Fruit fly (Drosophila melanogaster) whole organism, pupa: ENCODE data around the gene Cox11.
A peak's percentile ranks its signal among the peaks of the same experiment; 100 is the strongest.

ENCODE experiments used
- CG10348 ChIP-seq: fragments of 200-800 bp; sonication (Bioruptor generic); IDR thresholded peaks from 2 replicates; pipeline ENCODE4 v1.3.6; 2022; ENCODE audit warnings: missing biosample characterization, missing genetic modification characterization
- CG12605 ChIP-seq: fragments of 200-800 bp; sonication (Bioruptor generic); IDR thresholded peaks from 2 replicates; pipeline ENCODE4 v1.3.6; 2022; ENCODE audit warnings: missing biosample characterization, missing genetic modification characterization
- CG13204 ChIP-seq: fragments of 200-800 bp; sonication (Bioruptor generic); optimal IDR thresholded peaks from 2 replicates; lab custom pipeline; 2018; ENCODE audit warnings: missing biosample characterization, mild to moderate bottlenecking, missing genetic modification characterization, moderate library complexity
- CG14655 ChIP-seq: fragments of 200-800 bp; sonication (Bioruptor generic); optimal IDR thresholded peaks from 3 replicates; lab custom pipeline; 2017; ENCODE audit warnings: mild to moderate bottlenecking, missing biosample characterization, missing genetic modification reagents, missing genetic modification characterization
- CG15710 ChIP-seq: fragments of 200-800 bp; sonication (Bioruptor generic); optimal IDR thresholded peaks from 2 replicates; lab custom pipeline; 2018; ENCODE audit warnings: missing biosample characterization, mild to moderate bottlenecking, missing genetic modification characterization, moderate library complexity
- CG17806 ChIP-seq: fragments of 200-800 bp; sonication (Bioruptor generic); optimal IDR thresholded peaks from 2 replicates; lab custom pipeline; 2018; ENCODE audit warnings: missing biosample characterization, mild to moderate bottlenecking, missing genetic modification characterization, moderate library complexity
- CG32121 ChIP-seq: fragments of 200-800 bp; sonication (Bioruptor generic); IDR thresholded peaks from 2 replicates; pipeline ENCODE4 v1.3.6; 2022; ENCODE audit warnings: missing biosample characterization, missing genetic modification characterization
- CG34367 ChIP-seq: fragments of 200-800 bp; sonication (Bioruptor generic); optimal IDR thresholded peaks from 2 replicates; lab custom pipeline; 2018; ENCODE audit warnings: missing biosample characterization, mild to moderate bottlenecking, missing genetic modification characterization
- CG4496 ChIP-seq: fragments of 200-800 bp; sonication (Bioruptor generic); IDR thresholded peaks from 3 replicates; pipeline ENCODE4 v1.3.6; 2022; ENCODE audit warnings: missing biosample characterization, missing genetic modification characterization
- CG8159 ChIP-seq: fragments of 200-800 bp; sonication (Bioruptor generic); optimal IDR thresholded peaks from 3 replicates; lab custom pipeline; 2018; ENCODE audit warnings: missing biosample characterization, mild to moderate bottlenecking, missing genetic modification characterization, moderate library complexity
- CG8301 ChIP-seq: fragments of 200-800 bp; sonication (Bioruptor generic); optimal IDR thresholded peaks from 2 replicates; lab custom pipeline; 2018; ENCODE audit warnings: missing biosample characterization, mild to moderate bottlenecking, missing genetic modification characterization
- CG9948 ChIP-seq: fragments of 200-800 bp; sonication (Bioruptor generic); optimal IDR thresholded peaks from 2 replicates; lab custom pipeline; 2018; ENCODE audit warnings: missing biosample characterization, mild to moderate bottlenecking, missing genetic modification characterization, moderate library complexity
- D1 ChIP-seq: fragments of 200-800 bp; sonication (Bioruptor generic); optimal IDR thresholded peaks from 2 replicates; lab custom pipeline; 2018; ENCODE audit warnings: missing biosample characterization, mild to moderate bottlenecking, missing genetic modification characterization, moderate library complexity
- EcR ChIP-seq: fragments of 200-800 bp; sonication (Bioruptor generic); optimal IDR thresholded peaks from 3 replicates; lab custom pipeline; 2019; ENCODE audit warnings: missing biosample characterization, missing genetic modification characterization, mild to moderate bottlenecking, moderate library complexity, missing genetic modification reagents
- Ets98B ChIP-seq: fragments of 200-800 bp; sonication (Bioruptor generic); IDR thresholded peaks from 2 replicates; pipeline ENCODE4 v1.3.6; 2022; ENCODE audit warnings: missing biosample characterization, missing genetic modification characterization
- Pif1A ChIP-seq: fragments of 200-800 bp; sonication (Bioruptor generic); optimal IDR thresholded peaks from 3 replicates; lab custom pipeline; 2016; ENCODE audit warnings: missing biosample characterization, missing genetic modification characterization
- Pif1B ChIP-seq: fragments of 200-800 bp; sonication (Bioruptor generic); optimal IDR thresholded peaks from 3 replicates; lab custom pipeline; 2016; ENCODE audit warnings: missing biosample characterization, missing genetic modification characterization
- Snoo ChIP-seq: fragments of 200-800 bp; sonication (Bioruptor generic); optimal IDR thresholded peaks from 3 replicates; lab custom pipeline; 2017; ENCODE audit warnings: missing biosample characterization, mild to moderate bottlenecking, missing genetic modification characterization, inconsistent platforms
- fd96Ca ChIP-seq: fragments of 200-800 bp; sonication (Bioruptor generic); IDR thresholded peaks from 3 replicates; pipeline ENCODE4 v1.3.6; 2022; ENCODE audit warnings: missing biosample characterization, missing genetic modification characterization
- gl ChIP-seq: fragments of 200-800 bp; sonication (Bioruptor generic); optimal IDR thresholded peaks from 2 replicates; lab custom pipeline; 2018; ENCODE audit warnings: missing biosample characterization, mild to moderate bottlenecking, missing genetic modification characterization
- rn ChIP-seq: fragments of 200-800 bp; sonication (Bioruptor generic); IDR thresholded peaks from 2 replicates; pipeline ENCODE4 v1.3.6; 2022; ENCODE audit warnings: missing biosample characterization, missing genetic modification characterization

Cox11 gene

dm6 chr2L:5483093-5483492, 43.7 kb upstream of the Cox11 start:
- peak; percentile 56 for TF ChIP-seq CG9948 (tag; lab: Kevin White, UChicago)
- no peak for TF ChIP-seq CG10348 (GFP tag; lab: Robert Waterston, UW)
- TF ChIP-seq CG32121 (GFP tag; lab: Robert Waterston, UW): peak; percentile 37
- no peak for TF ChIP-seq rn
- TF ChIP-seq CG17806 (tag; lab: Kevin White, UChicago): peak; percentile 70
- no peak for TF ChIP-seq gl (tag; lab: Kevin White, UChicago)
- peak; percentile 18 for TF ChIP-seq Pif1B (GFP tag; lab: Kevin White, UChicago)
- TF ChIP-seq fd96Ca (GFP tag; lab: Robert Waterston, UW): 0 out of 3 replicates have a peak, but pooled peaks have one; percentile 52
- peak; percentile 63; the same call in 2 of the 3 replicates for TF ChIP-seq CG4496 (GFP tag; lab: Robert Waterston, UW)
- peak; percentile 52 for TF ChIP-seq CG14655 (GFP tag; lab: Kevin White, UChicago)
- TF ChIP-seq CG12605 (GFP tag; lab: Robert Waterston, UW): peak; percentile 61
- TF ChIP-seq CG8301 (tag; lab: Kevin White, UChicago): peak; percentile 40
- TF ChIP-seq CG34367 (tag; lab: Kevin White, UChicago): peak; percentile 45
- TF ChIP-seq CG8159 (tag; lab: Kevin White, UChicago): peak; percentile 75
- peak; percentile 66 for TF ChIP-seq CG15710 (tag; lab: Kevin White, UChicago)
- TF ChIP-seq CG13204 (GFP tag; lab: Kevin White, UChicago): peak; percentile 4
- no peak for TF ChIP-seq EcR (GFP tag; lab: Kevin White, UChicago)
- peak; percentile 71 for TF ChIP-seq Pif1A
- peak; percentile 27 for TF ChIP-seq D1 (tag; lab: Kevin White, UChicago)
- TF ChIP-seq Ets98B: peak; percentile 55
- TF ChIP-seq Snoo (tag; lab: Kevin White, UChicago): peak; percentile 53

- TF ChIP-seq gl (tag; lab: Kevin White, UChicago) (no peak), CG12605 (GFP tag; lab: Robert Waterston, UW) (no peak), Pif1A (no peak), CG9948 (tag; lab: Kevin White, UChicago) (no peak), D1 (tag; lab: Kevin White, UChicago) (no peak), rn (no peak), CG15710 (tag; lab: Kevin White, UChicago) (no peak), Pif1B (GFP tag; lab: Kevin White, UChicago) (no peak), fd96Ca (GFP tag; lab: Robert Waterston, UW) (no peak), CG34367 (tag; lab: Kevin White, UChicago) (no peak), CG13204 (GFP tag; lab: Kevin White, UChicago) (no peak), CG8301 (tag; lab: Kevin White, UChicago) (no peak), Snoo (tag; lab: Kevin White, UChicago) (no peak), CG4496 (GFP tag; lab: Robert Waterston, UW) (no peak)
- TF ChIP-seq, all 21 proteins: peak for 0
Observed at dm6 chr2L:5489084-5489617, 37.6 kb upstream of the Cox11 start.

dm6 chr2L:5489757-5490359, 36.9 kb upstream of the Cox11 start:
- TF ChIP-seq CG13204 (GFP tag; lab: Kevin White, UChicago): peak; percentile 49
- TF ChIP-seq CG8301 (tag; lab: Kevin White, UChicago): no peak
- TF ChIP-seq CG9948 (tag; lab: Kevin White, UChicago): no peak
- peak; percentile 18 for TF ChIP-seq Pif1A
- no peak for TF ChIP-seq rn
- TF ChIP-seq D1 (tag; lab: Kevin White, UChicago): no peak
- no peak for TF ChIP-seq gl (tag; lab: Kevin White, UChicago)
- peak; percentile 11 for TF ChIP-seq CG8159 (tag; lab: Kevin White, UChicago)
- no peak for TF ChIP-seq EcR (GFP tag; lab: Kevin White, UChicago)
- no peak for TF ChIP-seq CG17806 (tag; lab: Kevin White, UChicago)
- no peak for TF ChIP-seq Snoo (tag; lab: Kevin White, UChicago)
- peak; percentile 7 for TF ChIP-seq Pif1B (GFP tag; lab: Kevin White, UChicago)
- TF ChIP-seq CG12605 (GFP tag; lab: Robert Waterston, UW): no peak; the same call in 1 of the 2 replicates
- TF ChIP-seq CG15710 (tag; lab: Kevin White, UChicago): no peak
- TF ChIP-seq CG4496 (GFP tag; lab: Robert Waterston, UW): peak; percentile 38; the same call in 1 of the 3 replicates
- TF ChIP-seq Ets98B: no peak
- TF ChIP-seq fd96Ca (GFP tag; lab: Robert Waterston, UW): no peak
- no peak for TF ChIP-seq CG34367 (tag; lab: Kevin White, UChicago)
- no peak for TF ChIP-seq CG14655 (GFP tag; lab: Kevin White, UChicago)
- TF ChIP-seq CG10348 (GFP tag; lab: Robert Waterston, UW): no peak
- no peak for TF ChIP-seq CG32121 (GFP tag; lab: Robert Waterston, UW)

- TF ChIP-seq fd96Ca (GFP tag; lab: Robert Waterston, UW): peak; percentile 82
- TF ChIP-seq Snoo (tag; lab: Kevin White, UChicago): peak; percentile 12
- TF ChIP-seq D1 (tag; lab: Kevin White, UChicago): no peak
- no peak for TF ChIP-seq CG32121 (GFP tag; lab: Robert Waterston, UW)
- TF ChIP-seq CG17806 (tag; lab: Kevin White, UChicago): peak; percentile 70
- peak; percentile 80 for TF ChIP-seq CG8159 (tag; lab: Kevin White, UChicago)
- TF ChIP-seq CG4496 (GFP tag; lab: Robert Waterston, UW): peak; percentile 78
- TF ChIP-seq CG10348 (GFP tag; lab: Robert Waterston, UW): no peak
- TF ChIP-seq Pif1B (GFP tag; lab: Kevin White, UChicago): peak; percentile 70
- TF ChIP-seq CG34367 (tag; lab: Kevin White, UChicago): peak; percentile 76
- peak; percentile 84 for TF ChIP-seq Pif1A
- peak; percentile 48; the same call in 1 of the 2 replicates for TF ChIP-seq CG12605 (GFP tag; lab: Robert Waterston, UW)
- peak; percentile 73 for TF ChIP-seq CG15710 (tag; lab: Kevin White, UChicago)
- TF ChIP-seq CG13204 (GFP tag; lab: Kevin White, UChicago): peak; percentile 56
- TF ChIP-seq CG8301 (tag; lab: Kevin White, UChicago): peak; percentile 77
- peak; percentile 44 for TF ChIP-seq Ets98B
- TF ChIP-seq CG14655 (GFP tag; lab: Kevin White, UChicago): peak; percentile 84
- peak; percentile 63 for TF ChIP-seq CG9948 (tag; lab: Kevin White, UChicago)
- TF ChIP-seq rn: peak; percentile 45; the same call in 1 of the 2 replicates
- peak; percentile 71 for TF ChIP-seq gl (tag; lab: Kevin White, UChicago)
- TF ChIP-seq EcR (GFP tag; lab: Kevin White, UChicago): no peak
Observed at dm6 chr2L:5491220-5491619, 35.5 kb upstream of the Cox11 start.
